Worm (Caenorhabditis elegans) whole organism, L4 larva: ENCODE measurements around the gene anoh-2.

Experiments
- Y105C5A.15 ChIP-seq: fragments of 200-800 bp; sonication (Bioruptor generic); IDR thresholded peaks from 2 replicates; pipeline ENCODE4 v1.3.6; 2022; ENCODE audit warnings: missing genetic modification characterization, missing compliant biosample characterization
- Y75B8A.6 ChIP-seq: fragments of 200-800 bp; sonication (Bioruptor generic); IDR thresholded peaks from 2 replicates; pipeline ENCODE4 v1.3.6; 2022; ENCODE audit warnings: missing genetic modification reagents, missing genetic modification characterization, missing compliant biosample characterization
- aha-1 ChIP-seq: fragments of 150-350 bp; peaks from one replicate; lab custom pipeline; 2014; ENCODE audit warnings: missing biosample characterization, missing genetic modification characterization
- aly-2 ChIP-seq: sonication (generic microtip); optimal IDR thresholded peaks from 2 replicates; lab custom pipeline; 2018; ENCODE audit warnings: missing biosample characterization, missing genetic modification characterization
- ama-1 ChIP-seq: fragments of 150-350 bp; optimal IDR thresholded peaks from 2 replicates; lab custom pipeline; 2014; ENCODE audit warnings: inconsistent platforms, mixed read lengths
- ceh-28 ChIP-seq: fragments of 150-350 bp; optimal IDR thresholded peaks from 2 replicates; lab custom pipeline; 2014; ENCODE audit warnings: missing biosample characterization, missing genetic modification reagents, missing genetic modification characterization
- ceh-32 ChIP-seq: sonication (generic microtip); optimal IDR thresholded peaks from 2 replicates; lab custom pipeline; 2016; ENCODE audit warnings: mild to moderate bottlenecking, missing genetic modification characterization, missing compliant biosample characterization; ENCODE audit not compliant: poor library complexity
- ceh-44 ChIP-seq: fragments of 200-800 bp; sonication (Bioruptor generic); IDR thresholded peaks from 2 replicates; pipeline ENCODE4 v1.3.6; 2022; ENCODE audit warnings: missing genetic modification reagents, missing genetic modification characterization, missing compliant biosample characterization
- ceh-62 ChIP-seq: sonication (generic microtip); optimal IDR thresholded peaks from 2 replicates; lab custom pipeline; 2017; ENCODE audit warnings: missing biosample characterization, missing genetic modification characterization
- ces-1 ChIP-seq: fragments of 150-350 bp; sonication (generic microtip); optimal IDR thresholded peaks from 4 replicates; lab custom pipeline; 2014; ENCODE audit warnings: missing biosample characterization, missing genetic modification reagents, missing genetic modification characterization
- cey-2 ChIP-seq: sonication (generic microtip); optimal IDR thresholded peaks from 3 replicates; lab custom pipeline; 2017; ENCODE audit warnings: missing genetic modification characterization, mild to moderate bottlenecking, missing compliant biosample characterization, antibody characterized with exemption, borderline replicate concordance; ENCODE audit not compliant: insufficient read depth
- dmd-6 ChIP-seq: fragments of 200-800 bp; sonication (Bioruptor generic); IDR thresholded peaks from 2 replicates; pipeline ENCODE4 v1.3.6; 2022; ENCODE audit warnings: missing genetic modification reagents, missing genetic modification characterization, missing compliant biosample characterization
- dmd-9 ChIP-seq: fragments of 200-800 bp; sonication (Bioruptor generic); IDR thresholded peaks from 2 replicates; pipeline ENCODE4 v1.3.6; 2022; ENCODE audit warnings: missing genetic modification reagents, missing genetic modification characterization, missing compliant biosample characterization
- duxl-1 ChIP-seq: sonication (generic microtip); optimal IDR thresholded peaks from 2 replicates; lab custom pipeline; 2016; ENCODE audit warnings: mild to moderate bottlenecking, missing genetic modification characterization, moderate library complexity, missing compliant biosample characterization; ENCODE audit not compliant: poor library complexity
- dve-1 ChIP-seq: sonication (generic microtip); optimal IDR thresholded peaks from 2 replicates; lab custom pipeline; 2017; ENCODE audit warnings: antibody characterized with exemption, mild to moderate bottlenecking, missing genetic modification characterization, missing compliant biosample characterization; ENCODE audit not compliant: insufficient read depth
- fos-1 ChIP-seq: fragments of 150-350 bp; optimal IDR thresholded peaks from 2 replicates; lab custom pipeline; 2014; ENCODE audit warnings: missing biosample characterization, missing genetic modification characterization
- hif-1 ChIP-seq, 2 experiments: sonication (generic microtip); optimal IDR thresholded peaks; 2 replicates each; lab custom pipeline; 2016 to 2017; ENCODE audit warnings: missing compliant biosample characterization in 2 of 2, missing genetic modification characterization in 2 of 2, missing genetic modification reagents in 2 of 2, missing genotype in 2 of 2, mild to moderate bottlenecking in 1 of 2
- hlh-11 ChIP-seq: fragments of 200-800 bp; sonication (Bioruptor generic); optimal IDR thresholded peaks from 2 replicates; lab custom pipeline; 2018; ENCODE audit warnings: mild to moderate bottlenecking, missing genetic modification characterization, missing compliant biosample characterization
- hlh-30 ChIP-seq: sonication (generic microtip); optimal IDR thresholded peaks from 2 replicates; lab custom pipeline; 2017; ENCODE audit warnings: antibody characterized with exemption, mild to moderate bottlenecking, missing genetic modification characterization, missing compliant biosample characterization; ENCODE audit not compliant: insufficient read depth
- hmg-1.1 ChIP-seq: fragments of 200-800 bp; sonication (Bioruptor generic); IDR thresholded peaks from 2 replicates; pipeline ENCODE4 v1.3.6; 2022; ENCODE audit warnings: missing genetic modification reagents, missing genetic modification characterization, missing compliant biosample characterization
- lin-38 ChIP-seq: fragments of 200-800 bp; sonication (Bioruptor generic); IDR thresholded peaks from 2 replicates; pipeline ENCODE4 v1.3.6; 2022; ENCODE audit warnings: missing genetic modification reagents, missing genetic modification characterization, missing compliant biosample characterization
- madf-9 ChIP-seq: fragments of 200-800 bp; sonication (Bioruptor generic); conservative IDR thresholded peaks from 2 replicates; pipeline ENCODE4 v1.3.6; 2022; ENCODE audit warnings: missing genetic modification reagents, missing genetic modification characterization, missing compliant biosample characterization
- mdl-1 ChIP-seq, 2 experiments: fragments of 150-350 bp in 1 of 2; sonication (generic microtip) in 1 of 2; optimal IDR thresholded peaks; 2 replicates each; lab custom pipeline; 2014 to 2017; ENCODE audit warnings: missing biosample characterization in 2 of 2, missing genetic modification characterization in 2 of 2
- mdt-29 ChIP-seq: fragments of 200-800 bp; sonication (Bioruptor generic); IDR thresholded peaks from 2 replicates; pipeline ENCODE4 v1.3.6; 2022; ENCODE audit warnings: missing genetic modification reagents, missing genetic modification characterization, missing compliant biosample characterization
- mep-1 ChIP-seq: fragments of 150-350 bp; sonication (generic microtip); optimal IDR thresholded peaks from 3 replicates; lab custom pipeline; 2014; ENCODE audit warnings: missing biosample characterization, missing genetic modification characterization
- mxl-3 ChIP-seq: fragments of 200-800 bp; sonication (Bioruptor generic); optimal IDR thresholded peaks from 2 replicates; lab custom pipeline; 2018; ENCODE audit warnings: mild to moderate bottlenecking, missing genetic modification characterization, missing compliant biosample characterization
- nhr-10 ChIP-seq: fragments of 150-350 bp; optimal IDR thresholded peaks from 2 replicates; lab custom pipeline; 2014; ENCODE audit warnings: missing biosample characterization, missing genetic modification characterization
- nhr-102 ChIP-seq: sonication (generic microtip); optimal IDR thresholded peaks from 2 replicates; lab custom pipeline; 2016; ENCODE audit warnings: mild to moderate bottlenecking, missing genetic modification characterization, moderate library complexity, missing compliant biosample characterization
- nhr-11 ChIP-seq: fragments of 150-350 bp; optimal IDR thresholded peaks from 2 replicates; lab custom pipeline; 2014; ENCODE audit warnings: missing biosample characterization, missing genetic modification characterization
- nhr-28 ChIP-seq: fragments of 150-350 bp; optimal IDR thresholded peaks from 2 replicates; lab custom pipeline; 2014; ENCODE audit warnings: missing biosample characterization, missing genetic modification characterization
- nhr-48 ChIP-seq: sonication (generic microtip); optimal IDR thresholded peaks from 2 replicates; lab custom pipeline; 2016; ENCODE audit warnings: mild to moderate bottlenecking, missing genetic modification characterization, missing compliant biosample characterization
- nhr-6 ChIP-seq: fragments of 150-350 bp; optimal IDR thresholded peaks from 2 replicates; lab custom pipeline; 2014; ENCODE audit warnings: missing biosample characterization, missing genetic modification characterization
- php-3 ChIP-seq: fragments of 200-800 bp; sonication (Bioruptor generic); IDR thresholded peaks from 2 replicates; pipeline ENCODE4 v1.3.6; 2022; ENCODE audit warnings: missing genetic modification reagents, missing genetic modification characterization, missing compliant biosample characterization
- rbr-2 ChIP-seq: sonication (generic microtip); optimal IDR thresholded peaks from 2 replicates; lab custom pipeline; 2016; ENCODE audit warnings: missing genotype, missing genetic modification characterization, missing compliant biosample characterization
- saeg-2 ChIP-seq: fragments of 200-800 bp; sonication (Bioruptor generic); IDR thresholded peaks from 2 replicates; pipeline ENCODE4 v1.3.6; 2022; ENCODE audit warnings: missing genetic modification reagents, missing genetic modification characterization, missing compliant biosample characterization
- skn-1 ChIP-seq: fragments of 150-350 bp; optimal IDR thresholded peaks from 2 replicates; lab custom pipeline; 2014; ENCODE audit warnings: missing biosample characterization, missing genetic modification characterization
- snpc-1.2 ChIP-seq: fragments of 200-800 bp; sonication (Bioruptor generic); IDR thresholded peaks from 2 replicates; pipeline ENCODE4 v1.3.6; 2022; ENCODE audit warnings: missing genetic modification reagents, missing genetic modification characterization, missing compliant biosample characterization
- tra-1 ChIP-seq: fragments of 200-800 bp; sonication (Bioruptor generic); IDR thresholded peaks from 2 replicates; pipeline ENCODE4 v1.3.6; 2022; ENCODE audit warnings: missing genetic modification reagents, missing genetic modification characterization, missing compliant biosample characterization
- unc-62 ChIP-seq, 3 experiments: fragments of 150-350 bp in 1 of 3; sonication (generic microtip); optimal IDR thresholded peaks in 2 of 3; peaks in 1 of 3; 1 replicate in 1 of 3; 2 replicates in 2 of 3; lab custom pipeline; 2014 to 2017; ENCODE audit warnings: missing biosample characterization in 3 of 3, missing genetic modification characterization in 3 of 3, missing genetic modification reagents in 3 of 3, missing genotype in 1 of 3
- ztf-11 ChIP-seq: fragments of 150-350 bp; optimal IDR thresholded peaks from 2 replicates; lab custom pipeline; 2014; ENCODE audit warnings: missing biosample characterization, missing genetic modification characterization
- ztf-7 ChIP-seq: fragments of 150-350 bp; optimal IDR thresholded peaks from 2 replicates; lab custom pipeline; 2014; ENCODE audit warnings: missing biosample characterization, missing genetic modification characterization

Gene anoh-2

DNA sequence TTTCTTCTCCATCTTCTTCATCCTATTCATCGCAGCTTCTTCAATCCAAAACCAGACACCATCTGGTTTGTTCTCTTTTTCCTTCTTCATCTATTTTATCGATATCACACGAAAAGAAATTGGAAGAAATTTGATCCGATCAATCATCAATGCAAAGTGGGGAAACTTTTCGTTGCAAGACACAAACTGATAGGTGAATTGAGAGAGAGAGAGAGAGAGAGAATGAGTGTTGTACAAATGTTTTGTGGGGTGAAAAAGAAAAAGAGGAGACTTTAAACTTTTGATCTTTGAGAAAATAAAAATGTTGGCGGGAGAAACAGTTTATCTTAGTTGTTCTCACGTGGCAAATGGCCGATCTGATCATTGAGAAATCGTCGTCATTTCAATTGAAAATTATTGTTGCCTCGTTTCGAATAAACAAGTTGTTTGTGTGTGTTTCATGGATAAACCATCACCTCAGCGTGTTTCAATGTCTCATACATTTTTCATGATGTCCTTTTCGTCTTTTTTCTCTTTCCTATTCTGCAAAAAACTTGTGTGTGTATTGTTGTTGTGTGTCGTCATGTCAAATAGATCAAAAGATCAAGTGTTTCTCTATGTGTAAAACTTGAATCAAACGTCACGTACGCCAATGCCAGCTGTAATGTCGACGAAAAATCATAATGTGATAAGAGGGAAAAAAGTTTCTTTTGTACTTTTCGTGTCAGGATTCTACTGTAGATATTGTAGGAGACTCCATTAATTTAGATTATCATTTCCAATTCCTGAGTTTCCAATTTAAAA is 45.4 kb upstream of the anoh-2 start (continued):
- TF ChIP-seq fos-1 (tag; lab: Kevin White, UChicago), result no peak
- no peak for TF ChIP-seq madf-9 (GFP tag; lab: Robert Waterston, UW)
- TF ChIP-seq duxl-1, result no peak
- no peak for TF ChIP-seq Y75B8A.6 (GFP tag; lab: Robert Waterston, UW)
- peak; percentile 1 for TF ChIP-seq rbr-2 (tag; lab: Kevin White, UChicago)

DNA sequence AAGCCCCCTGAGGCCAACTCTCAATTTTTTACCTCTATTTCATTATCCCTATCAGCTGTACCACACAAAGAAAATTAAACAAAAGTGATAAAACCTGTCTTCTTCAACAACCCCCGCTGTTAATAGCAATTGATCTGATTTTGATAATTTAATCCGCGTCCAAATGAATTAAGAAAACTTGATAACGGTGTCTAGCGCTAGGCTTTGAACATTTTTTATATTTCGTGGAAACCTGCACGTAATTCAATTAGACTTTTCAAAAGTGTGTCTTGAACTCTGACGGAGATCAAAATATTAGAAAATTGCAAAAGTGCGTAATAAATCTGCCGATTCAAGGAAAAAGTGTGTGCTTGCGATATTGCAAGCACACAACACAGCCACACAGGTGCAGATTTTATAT is 44.7 kb upstream of the anoh-2 start:
- peak in 1 of 2 experiments; percentile 71 for TF ChIP-seq unc-62 (GFP tag; optimal IDR thresholded peaks at IDR 0.05 in 1 of 2; lab: Kevin White, UChicago)
- no peak for TF ChIP-seq unc-62 (tag; optimal IDR thresholded peaks at IDR 0.05; lab: Kevin White, UChicago)
- peak; percentile 33 for TF ChIP-seq nhr-11
- no peak for TF ChIP-seq ceh-28 (tag; lab: Kevin White, UChicago)
- peak; percentile 64 for TF ChIP-seq aha-1
- no peak for TF ChIP-seq Y105C5A.15
- TF ChIP-seq nhr-48 (tag; lab: Kevin White, UChicago), result no peak

DNA sequence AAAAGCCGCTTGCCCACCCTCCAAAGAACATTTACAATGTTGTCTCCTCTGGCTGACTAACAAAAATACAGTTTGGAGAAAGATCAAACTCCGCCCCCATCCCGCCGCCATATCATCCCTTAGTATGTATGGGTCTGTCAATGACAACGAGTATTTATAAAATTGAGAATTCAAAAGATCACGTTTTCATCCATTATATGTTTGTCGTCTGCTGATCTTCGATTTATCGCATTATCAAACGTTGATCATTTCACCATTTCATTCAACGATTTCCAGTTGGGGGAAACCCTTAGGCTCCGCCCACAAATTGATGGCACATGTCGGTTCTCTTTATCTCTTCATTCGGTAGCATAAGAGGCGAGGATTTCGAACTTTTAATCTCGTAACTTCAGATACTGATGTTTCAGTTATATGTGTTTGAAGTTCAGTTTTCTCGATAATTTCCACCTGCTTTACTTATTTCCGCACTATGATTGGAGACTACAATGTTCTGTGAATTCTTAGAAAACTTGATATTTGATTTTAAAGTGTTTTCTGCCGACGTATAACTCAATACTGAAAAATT is 43.9 kb upstream of the anoh-2 start:
- no peak for TF ChIP-seq ceh-32 (tag; lab: Kevin White, UChicago)
- peak; percentile 8 for TF ChIP-seq nhr-11
- TF ChIP-seq snpc-1.2, result no peak
- no peak for TF ChIP-seq ztf-7
- no peak for TF ChIP-seq ces-1 (GFP tag; lab: Kevin White, UChicago)
- peak in 1 of 2 experiments; percentile 77 for TF ChIP-seq mdl-1 (tag; optimal IDR thresholded peaks at IDR 0.05; lab: Kevin White, UChicago)
- peak; percentile 67 for TF ChIP-seq hlh-30 (tag; lab: Kevin White, UChicago)
- TF ChIP-seq hmg-1.1, result no peak
- TF ChIP-seq dmd-6 (GFP tag; lab: Robert Waterston, UW), result peak; percentile 68
- TF ChIP-seq hif-1 (tag; optimal IDR thresholded peaks at IDR 0.05; lab: Kevin White, UChicago), result peak in 1 of 2 experiments; percentile 41
- no peak for TF ChIP-seq nhr-102 (tag; lab: Kevin White, UChicago)
- peak; percentile 10 for TF ChIP-seq cey-2 (tag; lab: Kevin White, UChicago)
- TF ChIP-seq saeg-2 (GFP tag; lab: Robert Waterston, UW), result no peak
- no peak for TF ChIP-seq dmd-9 (GFP tag; lab: Robert Waterston, UW)
- TF ChIP-seq fos-1 (tag; lab: Kevin White, UChicago), result no peak
- peak; percentile 66 for TF ChIP-seq hlh-11 (tag; lab: Kevin White, UChicago)
- no peak for TF ChIP-seq Y105C5A.15
- TF ChIP-seq ama-1 (lab: Kevin White, UChicago), result peak; percentile 11
- TF ChIP-seq mdt-29 (GFP tag; lab: Robert Waterston, UW), result no peak
- peak; percentile 70 for TF ChIP-seq nhr-28
- TF ChIP-seq aly-2 (tag; lab: Kevin White, UChicago), result no peak
- TF ChIP-seq mep-1 (tag; lab: Kevin White, UChicago), result peak; percentile 7
- TF ChIP-seq nhr-6 (tag; lab: Kevin White, UChicago), result peak; percentile 11
- no peak for TF ChIP-seq skn-1
- no peak for TF ChIP-seq ceh-62 (tag; lab: Kevin White, UChicago)
- no peak for TF ChIP-seq ztf-11 (tag; lab: Kevin White, UChicago)
- TF ChIP-seq ceh-44, result no peak
- TF ChIP-seq php-3 (GFP tag; lab: Robert Waterston, UW), result no peak
- TF ChIP-seq lin-38 (GFP tag; lab: Robert Waterston, UW), result no peak
- peak; percentile 67 for TF ChIP-seq dve-1 (tag; lab: Kevin White, UChicago)
- 0 out of 2 replicates have a peak, but pooled peaks have one; percentile 5 for TF ChIP-seq tra-1 (GFP tag; lab: Robert Waterston, UW)
- TF ChIP-seq mxl-3 (GFP tag; lab: Kevin White, UChicago), result peak; percentile 61
- TF ChIP-seq nhr-48 (tag; lab: Kevin White, UChicago), result peak; percentile 58
- TF ChIP-seq nhr-10, result peak; percentile 46
